Worm (Caenorhabditis elegans) whole organism, young adult: ENCODE measurements around the gene C14A4.6.

Experiments used
- B0019.2 ChIP-seq: fragments of 200-800 bp; sonication (Bioruptor generic); conservative IDR thresholded peaks from 2 replicates; pipeline ENCODE4 v1.3.6; 2022; ENCODE audit warnings: missing genetic modification reagents, missing genetic modification characterization, missing compliant biosample characterization
- C06A6.2 ChIP-seq: fragments of 200-800 bp; sonication (Bioruptor generic); conservative IDR thresholded peaks from 2 replicates; pipeline ENCODE4 v1.3.6; 2022; ENCODE audit warnings: missing genetic modification characterization, missing compliant biosample characterization
- D2030.7 ChIP-seq: fragments of 200-800 bp; sonication (Bioruptor generic); IDR thresholded peaks from 2 replicates; pipeline ENCODE4 v1.3.6; 2022; ENCODE audit warnings: missing genetic modification reagents, missing genetic modification characterization, missing compliant biosample characterization
- F10E7.11 ChIP-seq: sonication (generic microtip); optimal IDR thresholded peaks from 2 replicates; lab custom pipeline; 2017; ENCODE audit warnings: mild to moderate bottlenecking, missing genetic modification characterization, moderate library complexity, missing compliant biosample characterization
- F49E8.2 ChIP-seq: sonication (generic microtip); optimal IDR thresholded peaks from 3 replicates; lab custom pipeline; 2017; ENCODE audit warnings: missing genetic modification characterization, mild to moderate bottlenecking, missing compliant biosample characterization, antibody characterized with exemption, moderate library complexity; ENCODE audit not compliant: insufficient read depth
- F52B5.7 ChIP-seq: sonication (generic microtip); optimal IDR thresholded peaks from 2 replicates; lab custom pipeline; 2016; ENCODE audit warnings: mild to moderate bottlenecking, missing genetic modification characterization, missing compliant biosample characterization
- K11D2.4 ChIP-seq: fragments of 200-800 bp; sonication (Bioruptor generic); IDR thresholded peaks from 2 replicates; pipeline ENCODE4 v1.3.6; 2022; ENCODE audit warnings: missing genetic modification reagents, missing genetic modification characterization, missing compliant biosample characterization
- Y56A3A.18 ChIP-seq: fragments of 200-800 bp; sonication (Bioruptor generic); IDR thresholded peaks from 2 replicates; pipeline ENCODE4 v1.3.6; 2022; ENCODE audit warnings: missing genetic modification reagents, missing genetic modification characterization, missing compliant biosample characterization
- Y67H2A.10 ChIP-seq: fragments of 200-800 bp; sonication (Bioruptor generic); conservative IDR thresholded peaks from 2 replicates; pipeline ENCODE4 v1.3.6; 2022; ENCODE audit warnings: missing genetic modification reagents, missing genetic modification characterization, missing compliant biosample characterization
- akir-1 ChIP-seq: fragments of 200-800 bp; sonication (Bioruptor generic); optimal IDR thresholded peaks from 2 replicates; lab custom pipeline; 2018; ENCODE audit warnings: mild to moderate bottlenecking, missing genetic modification characterization, moderate library complexity, missing compliant biosample characterization
- ama-1 ChIP-seq, 3 experiments: fragments of 150-350 bp in 1 of 3; sonication (generic microtip) in 2 of 3; optimal IDR thresholded peaks; 2 replicates each; lab custom pipeline; 2014 to 2018; ENCODE audit warnings: missing biosample characterization in 2 of 3, missing genetic modification characterization in 2 of 3, missing genetic modification reagents in 2 of 3
- aptf-2 ChIP-seq: fragments of 200-800 bp; sonication (Bioruptor generic); conservative IDR thresholded peaks from 2 replicates; pipeline ENCODE4 v1.3.6; 2022; ENCODE audit warnings: missing genetic modification reagents, missing genetic modification characterization, missing compliant biosample characterization
- bed-1 ChIP-seq: fragments of 200-800 bp; sonication (Bioruptor generic); IDR thresholded peaks from 2 replicates; pipeline ENCODE4 v1.3.6; 2022; ENCODE audit warnings: missing genetic modification reagents, missing genetic modification characterization, missing compliant biosample characterization
- ceh-40 ChIP-seq: fragments of 200-800 bp; sonication (Bioruptor generic); IDR thresholded peaks from 2 replicates; pipeline ENCODE4 v1.3.6; 2022; ENCODE audit warnings: missing genetic modification characterization, missing compliant biosample characterization
- dox-1 ChIP-seq: fragments of 200-800 bp; sonication (Bioruptor generic); IDR thresholded peaks from 2 replicates; pipeline ENCODE4 v1.3.6; 2022; ENCODE audit warnings: missing genetic modification reagents, missing genetic modification characterization, missing compliant biosample characterization
- dpl-1 ChIP-seq: fragments of 150-350 bp; optimal IDR thresholded peaks from 2 replicates; lab custom pipeline; 2014; ENCODE audit warnings: missing biosample characterization, missing genetic modification reagents, missing genetic modification characterization
- ets-4 ChIP-seq: fragments of 200-800 bp; sonication (Bioruptor generic); optimal IDR thresholded peaks from 2 replicates; lab custom pipeline; 2018; ENCODE audit warnings: mild to moderate bottlenecking, missing genetic modification characterization, missing compliant biosample characterization
- hrde-1 ChIP-seq: sonication (generic microtip); optimal IDR thresholded peaks from 2 replicates; lab custom pipeline; 2016; ENCODE audit warnings: missing genetic modification characterization, mild to moderate bottlenecking, missing compliant biosample characterization, moderate library complexity, missing genotype, missing genetic modification reagents, borderline replicate concordance
- let-607 ChIP-seq, 2 experiments: fragments of 200-800 bp in 1 of 2; sonication (Bioruptor generic) in 1 of 2; sonication (generic microtip) in 1 of 2; optimal IDR thresholded peaks; 2 replicates each; lab custom pipeline; 2016 to 2018; ENCODE audit warnings: mild to moderate bottlenecking in 2 of 2, missing compliant biosample characterization in 2 of 2, missing genetic modification characterization in 2 of 2, moderate library complexity in 2 of 2, missing genotype in 1 of 2
- madf-6 ChIP-seq: fragments of 200-800 bp; sonication (Bioruptor generic); IDR thresholded peaks from 2 replicates; pipeline ENCODE4 v1.3.6; 2022; ENCODE audit warnings: missing genetic modification reagents, missing genetic modification characterization, missing compliant biosample characterization
- mcd-1 ChIP-seq: fragments of 200-800 bp; sonication (Bioruptor generic); IDR thresholded peaks from 2 replicates; pipeline ENCODE4 v1.3.6; 2022; ENCODE audit warnings: missing genetic modification reagents, missing genetic modification characterization, missing compliant biosample characterization
- mxl-1 ChIP-seq: sonication (generic microtip); optimal IDR thresholded peaks from 2 replicates; lab custom pipeline; 2016; ENCODE audit warnings: missing genetic modification characterization, missing compliant biosample characterization
- nhr-27 ChIP-seq: fragments of 200-800 bp; sonication (Bioruptor generic); optimal IDR thresholded peaks from 2 replicates; lab custom pipeline; 2018; ENCODE audit warnings: mild to moderate bottlenecking, missing genetic modification characterization, moderate library complexity, missing compliant biosample characterization
- nhr-80 ChIP-seq: sonication (generic microtip); optimal IDR thresholded peaks from 2 replicates; lab custom pipeline; 2016; ENCODE audit warnings: missing genetic modification characterization, missing compliant biosample characterization
- rec-8 ChIP-seq, 2 experiments: sonication (generic microtip); optimal IDR thresholded peaks; 2 replicates each; lab custom pipeline; 2016; ENCODE audit warnings: mild to moderate bottlenecking in 2 of 2, missing genetic modification characterization in 2 of 2, missing genetic modification reagents in 2 of 2, missing genotype in 2 of 2, missing biosample characterization in 1 of 2, missing compliant biosample characterization in 1 of 2, moderate library complexity in 1 of 2
- repo-1 ChIP-seq: sonication (generic microtip); optimal IDR thresholded peaks from 2 replicates; lab custom pipeline; 2017; ENCODE audit warnings: mild to moderate bottlenecking, missing genetic modification characterization, missing compliant biosample characterization
- rpc-1 ChIP-seq, 2 experiments: fragments of 150-350 bp in 1 of 2; sonication (generic microtip) in 1 of 2; optimal IDR thresholded peaks; 2 replicates each; lab custom pipeline; 2014 to 2018; ENCODE audit warnings: missing biosample characterization in 1 of 2, missing genetic modification characterization in 1 of 2, missing genetic modification reagents in 1 of 2, missing genotype in 1 of 2
- somi-1 ChIP-seq: fragments of 200-800 bp; sonication (Bioruptor generic); optimal IDR thresholded peaks from 2 replicates; lab custom pipeline; 2018; ENCODE audit warnings: mild to moderate bottlenecking, missing genetic modification characterization, missing compliant biosample characterization
- tbx-9 ChIP-seq: sonication (generic microtip); optimal IDR thresholded peaks from 2 replicates; lab custom pipeline; 2016; ENCODE audit warnings: borderline replicate concordance, missing genetic modification characterization, inconsistent platforms, missing compliant biosample characterization
- tlf-1 ChIP-seq: fragments of 200-800 bp; sonication (Bioruptor generic); optimal IDR thresholded peaks from 2 replicates; lab custom pipeline; 2018; ENCODE audit warnings: mild to moderate bottlenecking, missing genetic modification characterization, missing compliant biosample characterization
- xnd-1 ChIP-seq: sonication (generic microtip); optimal IDR thresholded peaks from 2 replicates; lab custom pipeline; 2016; ENCODE audit warnings: missing genotype, missing genetic modification reagents, missing genetic modification characterization, missing compliant biosample characterization
- ztf-18 ChIP-seq: sonication (generic microtip); optimal IDR thresholded peaks from 2 replicates; lab custom pipeline; 2016; ENCODE audit warnings: missing genotype, mild to moderate bottlenecking, missing genetic modification characterization, missing compliant biosample characterization
- ztf-22 ChIP-seq: fragments of 200-800 bp; sonication (Bioruptor generic); optimal IDR thresholded peaks from 2 replicates; lab custom pipeline; 2018; ENCODE audit warnings: mild to moderate bottlenecking, missing genetic modification characterization, moderate library complexity, missing compliant biosample characterization
- ztf-28 ChIP-seq: fragments of 200-800 bp; sonication (Bioruptor generic); IDR thresholded peaks from 2 replicates; pipeline ENCODE4 v1.3.6; 2022; ENCODE audit warnings: missing genetic modification reagents, missing genetic modification characterization, missing compliant biosample characterization

The C14A4.6 gene

DNA sequence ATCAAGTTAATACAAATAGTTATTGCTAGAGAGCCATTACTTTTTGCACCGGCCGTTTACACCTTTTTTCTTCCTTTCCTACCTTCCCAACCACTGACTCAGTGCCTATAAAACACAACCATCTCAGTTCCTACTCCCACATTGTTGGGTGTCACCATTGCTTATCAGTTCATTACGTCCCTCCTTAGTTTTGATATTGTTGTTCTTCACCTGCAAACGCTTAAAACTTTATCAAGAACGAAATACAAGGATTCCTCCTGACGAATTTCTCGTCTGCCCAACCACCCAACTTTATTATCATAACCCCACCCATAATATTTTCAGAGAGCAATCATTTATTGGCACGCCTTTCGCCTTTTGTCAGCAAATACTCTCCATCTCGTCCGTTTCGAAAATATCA lies 32.5 kb upstream of the C14A4.6 start:
- TF ChIP-seq ets-4 = peak; percentile 47
- no peak for TF ChIP-seq repo-1
- TF ChIP-seq dox-1 = peak; percentile 73; the same call in 1 of the 2 replicates
- no peak for TF ChIP-seq F52B5.7 (tag; lab: Kevin White, UChicago)
- peak; percentile 94 for TF ChIP-seq nhr-80 (tag; lab: Kevin White, UChicago)
- TF ChIP-seq, all 124 proteins: peak for 3

DNA sequence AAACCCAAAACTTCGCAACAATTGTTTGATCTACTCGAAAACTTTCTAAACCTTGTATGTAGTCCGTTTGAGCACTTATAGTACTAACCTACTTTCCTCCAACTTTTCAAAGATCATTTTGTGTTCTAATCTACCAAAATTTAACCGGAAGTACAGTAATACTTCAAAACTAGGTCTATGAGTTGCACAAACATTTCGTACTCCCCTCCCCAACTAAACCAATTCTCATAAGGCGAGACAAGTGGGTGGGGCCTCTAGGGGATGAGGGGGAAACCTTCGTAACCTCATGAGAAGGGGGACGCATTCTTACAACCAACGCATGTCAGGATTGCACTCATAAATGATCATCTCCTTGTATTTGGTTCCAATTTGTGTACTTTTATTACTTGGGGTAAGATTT lies 27.4 kb upstream of the C14A4.6 start, which contains the start of gene cutl-9:
Gene cutl-9 (plus strand): TSS at position 301 of the 400 bp plus-strand sequence.
- TF ChIP-seq ztf-28 (GFP tag; lab: Robert Waterston, UW) (no peak), rec-8 (tag; optimal IDR thresholded peaks at IDR 0.05; lab: Kevin White, UChicago) (no peak), xnd-1 (tag; lab: Kevin White, UChicago) (no peak), let-607 (tag; optimal IDR thresholded peaks at IDR 0.05; lab: Kevin White, UChicago) (no peak), Y56A3A.18 (GFP tag; lab: Robert Waterston, UW) (no peak), ama-1 (optimal IDR thresholded peaks at IDR 0.05; lab: Kevin White, UChicago) (no peak), ama-1 (GFP tag; optimal IDR thresholded peaks at IDR 0.05; lab: Kevin White, UChicago) (no peak)

- TF ChIP-seq B0019.2 (GFP tag; lab: Robert Waterston, UW) (no peak), Y56A3A.18 (GFP tag; lab: Robert Waterston, UW) (no peak), ztf-18 (tag; lab: Kevin White, UChicago) (no peak), nhr-27 (tag; lab: Kevin White, UChicago) (no peak), C06A6.2 (GFP tag; lab: Robert Waterston, UW) (no peak), mxl-1 (tag; lab: Kevin White, UChicago) (no peak), somi-1 (GFP tag; lab: Kevin White, UChicago) (no peak), bed-1 (no peak), F49E8.2 (tag; lab: Kevin White, UChicago) (no peak)
Observed at ce11 chrII:10618157-10618556, 23.6 kb upstream of the C14A4.6 start, which contains the start of gene C14A4.13. Gene C14A4.13, plus strand, starts transcription at chrII:10618457.

DNA sequence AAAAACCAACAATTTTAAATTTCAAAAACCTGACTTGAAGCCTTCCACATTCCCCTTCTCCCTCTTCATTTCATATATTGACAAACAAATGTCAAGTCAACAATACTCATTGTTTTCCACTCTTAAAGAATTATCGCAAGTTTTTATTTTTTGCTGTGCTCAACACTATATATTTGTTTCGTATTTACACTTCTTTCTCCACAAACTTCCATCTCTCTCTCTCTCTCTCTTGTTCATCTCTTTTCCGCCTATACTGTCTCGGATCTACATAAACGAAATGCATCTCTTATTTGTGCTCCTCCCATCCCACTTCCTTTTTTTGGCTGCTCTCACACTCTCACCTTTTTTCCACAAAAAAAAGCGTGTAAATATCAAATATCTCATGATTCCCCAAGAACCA lies 18.2 kb upstream of the C14A4.6 start, which contains the start of gene C14A4.12:
Gene C14A4.12 (plus strand): TSS at position 301 of the 400 bp plus-strand sequence.
- no peak for TF ChIP-seq D2030.7 (GFP tag; lab: Robert Waterston, UW)
- no peak for TF ChIP-seq akir-1 (GFP tag; lab: Kevin White, UChicago)
- TF ChIP-seq dpl-1 = no peak
- no peak for TF ChIP-seq ama-1 (optimal IDR thresholded peaks at IDR 0.05; lab: Kevin White, UChicago)
- no peak for TF ChIP-seq ama-1 (GFP tag; optimal IDR thresholded peaks at IDR 0.05; lab: Kevin White, UChicago)
- TF ChIP-seq tbx-9 = no peak
- no peak for TF ChIP-seq F10E7.11
- TF ChIP-seq rpc-1 (optimal IDR thresholded peaks at IDR 0.05; lab: Kevin White, UChicago) = no peak
- no peak for TF ChIP-seq rpc-1 (tag; optimal IDR thresholded peaks at IDR 0.05; lab: Kevin White, UChicago)
- no peak for TF ChIP-seq Y67H2A.10
- TF ChIP-seq K11D2.4 (GFP tag; lab: Robert Waterston, UW) = no peak
- TF ChIP-seq tlf-1 = no peak
- TF ChIP-seq ztf-22 = no peak
- TF ChIP-seq ceh-40 (GFP tag; lab: Robert Waterston, UW) = no peak
- TF ChIP-seq aptf-2 (GFP tag; lab: Robert Waterston, UW) = no peak
- TF ChIP-seq madf-6 (GFP tag; lab: Robert Waterston, UW) = no peak
- no peak for TF ChIP-seq somi-1 (GFP tag; lab: Kevin White, UChicago)
- no peak for TF ChIP-seq hrde-1
- no peak for TF ChIP-seq dox-1
- TF ChIP-seq mcd-1 (GFP tag; lab: Robert Waterston, UW) = no peak
